Fruit fly (Drosophila melanogaster): Measurements from ENCODE around the gene Toll-9.

The Toll-9 gene

DNA sequence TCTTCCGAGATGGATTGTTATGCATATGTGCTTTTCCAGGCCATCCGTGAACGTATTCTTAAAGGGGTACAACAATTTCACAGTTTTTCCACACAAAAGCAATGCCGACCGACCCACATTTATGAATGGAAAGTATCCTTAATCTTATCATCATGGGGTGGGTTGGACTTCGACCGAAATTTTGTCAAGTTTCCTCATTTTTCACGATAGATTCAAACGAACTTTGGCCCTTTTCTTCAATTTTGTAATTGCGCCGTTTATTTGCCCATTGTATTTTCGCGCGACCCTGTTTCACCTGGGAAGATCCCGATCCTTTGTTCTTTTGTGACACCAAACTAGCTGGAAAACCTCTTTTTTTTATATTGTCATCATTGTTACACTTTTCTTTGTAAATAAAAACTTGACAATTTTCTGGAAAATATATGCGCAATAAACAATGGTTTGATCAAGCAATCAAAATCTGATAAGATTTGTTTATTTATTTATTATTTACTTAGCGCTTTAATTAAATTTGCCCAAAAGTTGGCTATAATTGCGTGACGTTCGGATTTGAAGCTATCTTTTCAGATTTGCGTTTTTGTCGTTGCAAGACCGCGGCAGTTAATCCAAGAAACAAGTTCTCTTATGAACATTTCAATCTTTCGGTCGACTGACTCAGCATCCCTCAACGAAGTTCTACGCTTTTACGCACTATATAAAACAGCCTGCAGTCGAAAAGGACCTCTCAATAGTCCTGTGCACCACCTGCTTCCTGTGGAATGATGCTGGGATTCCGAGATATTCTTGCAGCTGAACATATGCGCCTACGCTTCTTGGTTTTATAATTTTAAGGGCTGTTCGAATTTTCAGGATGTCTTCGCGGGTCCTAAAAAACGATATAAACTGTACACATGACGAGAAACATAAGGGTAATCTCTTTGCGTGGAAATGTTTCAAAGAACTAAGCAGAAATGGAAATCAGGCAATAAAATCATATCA is 39.7 kb upstream of the Toll-9 start (continued):
- TF ChIP-seq CG12071 (GFP tag; optimal IDR thresholded peaks at IDR 0.05) (peak; percentile 27), Hey (tag; optimal IDR thresholded peaks at IDR 0.05) (no peak), Fer3 (tag; optimal IDR thresholded peaks at IDR 0.05) (peak; percentile 24), CG14014 (GFP tag; IDR thresholded peaks at IDR 0.05) (0 out of 2 replicates have a peak, but pooled peaks have one; percentile 31), bbx (GFP tag; IDR thresholded peaks at IDR 0.05; ENCODE audit: partially characterized antibody) (no peak), Stat92E (GFP tag; optimal IDR thresholded peaks at IDR 0.05) (no peak), gfzf (GFP tag; optimal IDR thresholded peaks at IDR 0.05) (no peak), CG10431 (GFP tag; optimal IDR thresholded peaks at IDR 0.05) (no peak), CTCF (GFP tag; optimal IDR thresholded peaks at IDR 0.05) (peak; percentile 55), gcm (GFP tag; optimal IDR thresholded peaks at IDR 0.05) (peak; percentile 24), tgo (GFP tag; IDR thresholded peaks at IDR 0.05) (no peak), CG6254 (GFP tag; optimal IDR thresholded peaks at IDR 0.05) (peak; percentile 33), CG1233 (GFP tag; optimal IDR thresholded peaks at IDR 0.05) (no peak), sqz (GFP tag; optimal IDR thresholded peaks at IDR 0.05) (peak; percentile 27), CG12744 (GFP tag; optimal IDR thresholded peaks at IDR 0.05) (peak; percentile 25), CG15514 (GFP tag; optimal IDR thresholded peaks at IDR 0.05) (peak; percentile 27), CG2712 (tag; optimal IDR thresholded peaks at IDR 0.05) (peak; percentile 2), ranshi (GFP tag; IDR thresholded peaks at IDR 0.05) (no peak), CG16813 (GFP tag; IDR thresholded peaks at IDR 0.05; ENCODE audit: partially characterized antibody) (no peak), CG12659 (GFP tag; optimal IDR thresholded peaks at IDR 0.05) (peak; percentile 9), ci (GFP tag; IDR thresholded peaks at IDR 0.05) (peak; percentile 40; the same call in 1 of the 3 replicates), CG7745 (tag; optimal IDR thresholded peaks at IDR 0.05) (peak; percentile 88), CG7987 (GFP tag; optimal IDR thresholded peaks at IDR 0.05) (peak; percentile 61), CG8388 (GFP tag; optimal IDR thresholded peaks at IDR 0.05) (no peak), CG13123 (GFP tag; optimal IDR thresholded peaks at IDR 0.05) (no peak), ATbp (GFP tag; optimal IDR thresholded peaks at IDR 0.05) (peak; percentile 59), CG3281 (GFP tag; optimal IDR thresholded peaks at IDR 0.05) (peak; percentile 43), Dfd (GFP tag; optimal IDR thresholded peaks at IDR 0.05) (no peak), E2f1 (GFP tag; IDR thresholded peaks at IDR 0.05) (no peak), CG34224 (GFP tag; IDR thresholded peaks at IDR 0.05; ENCODE audit: partially characterized antibody) (no peak), CG7372 (GFP tag; IDR thresholded peaks at IDR 0.05) (no peak), CG15601 (tag; optimal IDR thresholded peaks at IDR 0.05) (peak; percentile 29), ken (GFP tag; IDR thresholded peaks at IDR 0.05) (no peak), B-H1 (GFP tag; IDR thresholded peaks at IDR 0.05) (no peak), dysf (GFP tag; IDR thresholded peaks at IDR 0.05) (0 out of 3 replicates have a peak, but pooled peaks have one; percentile 9), cad (GFP tag; optimal IDR thresholded peaks at IDR 0.05) (no peak), pho (GFP tag; optimal IDR thresholded peaks at IDR 0.05) (no peak), CG1603 (tag; optimal IDR thresholded peaks at IDR 0.05) (peak; percentile 9), CG32772 (GFP tag; IDR thresholded peaks at IDR 0.05) (no peak), Fer1 (GFP tag; optimal IDR thresholded peaks at IDR 0.05) (peak; percentile 71), CG15696 (tag; optimal IDR thresholded peaks at IDR 0.05) (peak; percentile 11), CG6813 (GFP tag; optimal IDR thresholded peaks at IDR 0.05) (peak; percentile 56), sug (tag; optimal IDR thresholded peaks at IDR 0.05) (peak; percentile 18), CG2875 (GFP tag; optimal IDR thresholded peaks at IDR 0.05) (peak; percentile 22), CG15269 (tag; optimal IDR thresholded peaks at IDR 0.05) (peak; percentile 25), Eip74EF (GFP tag; optimal IDR thresholded peaks at IDR 0.05) (peak in 1 of 2 experiments; percentile 26), bsh (GFP tag; optimal IDR thresholded peaks at IDR 0.05) (peak in 1 of 2 experiments; percentile 12)

All from whole organism, embryonic.